Worm (Caenorhabditis elegans): ENCODE data around the gene rbc-1.

ce11 chrX:14674028-14674427 is 62.9 kb downstream of the rbc-1 start, which contains the start of gene slt-1:
- no peak for TF ChIP-seq K02D7.2 (tag; optimal IDR thresholded peaks at IDR 0.05)
- TF ChIP-seq ceh-6 (GFP tag; optimal IDR thresholded peaks at IDR 0.05) = no peak
- no peak for TF ChIP-seq ceh-24 (tag; optimal IDR thresholded peaks at IDR 0.05)
- no peak for TF ChIP-seq tbx-2 (tag; optimal IDR thresholded peaks at IDR 0.05)
- no peak for TF ChIP-seq unc-86 (tag; optimal IDR thresholded peaks at IDR 0.05)
- no peak for TF ChIP-seq pag-3 (tag; optimal IDR thresholded peaks at IDR 0.05; ENCODE audit: borderline replicate concordance)
- no peak for TF ChIP-seq elt-4 (tag; optimal IDR thresholded peaks at IDR 0.05)
- TF ChIP-seq pqm-1 (tag; optimal IDR thresholded peaks at IDR 0.05) = no peak
- no peak for TF ChIP-seq rnt-1 (tag; optimal IDR thresholded peaks at IDR 0.05)
- no peak for TF ChIP-seq odd-2 (tag; optimal IDR thresholded peaks at IDR 0.05)
- TF ChIP-seq nhr-11 (tag; optimal IDR thresholded peaks at IDR 0.05) = no peak

Measured in whole organism, late embryonic.